Worm (Caenorhabditis elegans) whole organism, midembryonic: ENCODE measurements around the gene F02H6.6.

Source experiments
- T22C8.4 ChIP-seq: fragments of 200-800 bp; sonication (Bioruptor generic); IDR thresholded peaks from 2 replicates; pipeline ENCODE4 v1.3.6; 2022; ENCODE audit warnings: missing genetic modification characterization, missing compliant biosample characterization
- cog-1 ChIP-seq: sonication (generic microtip); optimal IDR thresholded peaks from 2 replicates; lab custom pipeline; 2016; ENCODE audit warnings: missing genetic modification characterization, missing compliant biosample characterization
- flt-1 ChIP-seq: fragments of 200-800 bp; sonication (Bioruptor generic); IDR thresholded peaks from 2 replicates; pipeline ENCODE4 v1.3.6; 2022; ENCODE audit warnings: missing genetic modification characterization, missing compliant biosample characterization
- klf-2 ChIP-seq: fragments of 200-800 bp; sonication (Bioruptor generic); conservative IDR thresholded peaks from 2 replicates; pipeline ENCODE4 v1.3.6; 2022; ENCODE audit warnings: missing genetic modification reagents, missing genetic modification characterization, missing compliant biosample characterization
- med-1 ChIP-seq: sonication (generic microtip); optimal IDR thresholded peaks from 2 replicates; lab custom pipeline; 2017; ENCODE audit warnings: missing genetic modification characterization, mild to moderate bottlenecking, missing compliant biosample characterization, antibody characterized with exemption, missing genetic modification reagents; ENCODE audit not compliant: insufficient read depth
- ztf-23 ChIP-seq: fragments of 200-800 bp; sonication (Bioruptor generic); IDR thresholded peaks from 2 replicates; pipeline ENCODE4 v1.3.6; 2022; ENCODE audit warnings: missing genetic modification reagents, missing genetic modification characterization, missing compliant biosample characterization

- TF ChIP-seq flt-1 (GFP tag; lab: Robert Waterston, UW) (no peak), T22C8.4 (GFP tag; lab: Robert Waterston, UW) (no peak), klf-2 (no peak), cog-1 (tag; lab: Kevin White, UChicago) (no peak), ztf-23 (GFP tag; lab: Robert Waterston, UW) (no peak), med-1 (GFP tag; lab: Kevin White, UChicago) (no peak)
These were observed 14.9 kb downstream of the F02H6.6 start for ce11 chrIV:14215777-14216176.
